In genomic region chr3L:7528380-7529080, dm6 we compare ENCODE assay signal across 5 fruit fly cellular contexts.
A peak's percentile ranks its signal among the peaks of the same experiment; 100 is the strongest.
TF ChIP-seq lines count a peak whose summit lies in the region.

Gene lqf, plus strand, starts transcription at chr3L:7528780.

- TF ChIP-seq CTCF in whole organism, embryonic (GFP tag; optimal IDR thresholded peaks at IDR 0.05; lab: Kevin White, UChicago), result peak; percentile 38

TF ChIP-seq in whole organism, adult, 20 proteins besides CTCF, POLR2A, EP300 and RAD21:
- TF ChIP-seq Crg-1 (GFP tag; optimal IDR thresholded peaks at IDR 0.05; lab: Kevin White, UChicago) (no peak), CG11617 (GFP tag; optimal IDR thresholded peaks at IDR 0.05; lab: Kevin White, UChicago) (no peak), pad (GFP tag; optimal IDR thresholded peaks at IDR 0.05; lab: Kevin White, UChicago) (no peak), CG12768 (GFP tag; optimal IDR thresholded peaks at IDR 0.05; lab: Kevin White, UChicago) (peak; percentile 24), CG33017 (tag; optimal IDR thresholded peaks at IDR 0.05; lab: Kevin White, UChicago) (no peak), ovo (GFP tag; optimal IDR thresholded peaks at IDR 0.05; lab: Kevin White, UChicago) (no peak), Hr96 (GFP tag; optimal IDR thresholded peaks at IDR 0.05; lab: Kevin White, UChicago) (peak; percentile 4), Mnt (GFP tag; optimal IDR thresholded peaks at IDR 0.05; lab: Kevin White, UChicago) (no peak), bab1 (GFP tag; optimal IDR thresholded peaks at IDR 0.05; lab: Kevin White, UChicago) (no peak), CG7045 (GFP tag; optimal IDR thresholded peaks at IDR 0.05; lab: Kevin White, UChicago) (no peak), CG5204 (GFP tag; optimal IDR thresholded peaks at IDR 0.05; lab: Kevin White, UChicago) (no peak), tj (GFP tag; optimal IDR thresholded peaks at IDR 0.05; lab: Kevin White, UChicago) (no peak), toe (GFP tag; optimal IDR thresholded peaks at IDR 0.05; lab: Kevin White, UChicago) (peak; percentile 51), kay (GFP tag; lab: Kevin White, UChicago; ENCODE audit: borderline replicate concordance) (peak; percentile 68), CG7101 (tag; optimal IDR thresholded peaks at IDR 0.05; lab: Kevin White, UChicago) (peak; percentile 38), CG14711 (tag; optimal IDR thresholded peaks at IDR 0.05; lab: Kevin White, UChicago) (peak; percentile 45), cic (GFP tag; optimal IDR thresholded peaks at IDR 0.05; lab: Kevin White, UChicago) (no peak), cnc (optimal IDR thresholded peaks at IDR 0.05; lab: Kevin White, UChicago) (peak in 1 of 2 experiments; percentile 66), Clk (GFP tag; optimal IDR thresholded peaks at IDR 0.05; lab: Kevin White, UChicago) (no peak)

TF ChIP-seq in whole organism, embryonic, 481 proteins besides CTCF, POLR2A, EP300 and RAD21 (continues in another document):
- TF ChIP-seq lola (GFP tag; optimal IDR thresholded peaks at IDR 0.05; lab: Kevin White, UChicago), result peak in 1 of 3 experiments; percentile 43
- peak; percentile 12; the same call in 1 of the 2 replicates for TF ChIP-seq vvl (GFP tag; IDR thresholded peaks at IDR 0.05; lab: Robert Waterston, UW)
- peak; percentile 88 for TF ChIP-seq CG2116 (GFP tag; optimal IDR thresholded peaks at IDR 0.05; lab: Kevin White, UChicago)
- no peak for TF ChIP-seq CG1647 (GFP tag; optimal IDR thresholded peaks at IDR 0.05; lab: Kevin White, UChicago)
- TF ChIP-seq CG17361 (GFP tag; IDR thresholded peaks at IDR 0.05; lab: Robert Waterston, UW), result peak; percentile 69
- TF ChIP-seq CG6254 (GFP tag; optimal IDR thresholded peaks at IDR 0.05; lab: Kevin White, UChicago), result no peak
- peak; percentile 86 for TF ChIP-seq amos (GFP tag; IDR thresholded peaks at IDR 0.05; lab: Robert Waterston, UW; ENCODE audit: partially characterized antibody)
- no peak for TF ChIP-seq jing (GFP tag; optimal IDR thresholded peaks at IDR 0.05; lab: Kevin White, UChicago)
- no peak for TF ChIP-seq Dip3 (GFP tag; optimal IDR thresholded peaks at IDR 0.05; lab: Kevin White, UChicago)
- no peak for TF ChIP-seq CG1233 (GFP tag; optimal IDR thresholded peaks at IDR 0.05; lab: Kevin White, UChicago)
- TF ChIP-seq Stat92E (GFP tag; optimal IDR thresholded peaks at IDR 0.05; lab: Kevin White, UChicago), result peak in 1 of 3 experiments; percentile 3
- TF ChIP-seq ind (GFP tag; optimal IDR thresholded peaks at IDR 0.05; lab: Kevin White, UChicago), result peak; percentile 6
- TF ChIP-seq CoRest (tag; optimal IDR thresholded peaks at IDR 0.05; lab: Kevin White, UChicago), result peak; percentile 53
- TF ChIP-seq H2.0 (GFP tag; IDR thresholded peaks at IDR 0.05; lab: Robert Waterston, UW), result no peak
- TF ChIP-seq gsb-n (tag; optimal IDR thresholded peaks at IDR 0.05; lab: Kevin White, UChicago), result peak; percentile 13
- peak; percentile 92 for TF ChIP-seq Scr (GFP tag; IDR thresholded peaks at IDR 0.05; lab: Robert Waterston, UW; ENCODE audit: partially characterized antibody)
- TF ChIP-seq CG13775 (GFP tag; optimal IDR thresholded peaks at IDR 0.05; lab: Kevin White, UChicago), result peak; percentile 20
- peak; percentile 22 for TF ChIP-seq slou (GFP tag; optimal IDR thresholded peaks at IDR 0.05; lab: Kevin White, UChicago)

TF ChIP-seq in whole organism, prepupa, 60 proteins besides CTCF, POLR2A, EP300 and RAD21 (continues in another document):
- TF ChIP-seq ss (GFP tag; optimal IDR thresholded peaks at IDR 0.05; lab: Kevin White, UChicago), result peak in 1 of 2 experiments; percentile 29
- no peak for TF ChIP-seq CG8632 (GFP tag; optimal IDR thresholded peaks at IDR 0.05; lab: Kevin White, UChicago)
- no peak for TF ChIP-seq CG11294 (GFP tag; IDR thresholded peaks at IDR 0.05; lab: Robert Waterston, UW)
- no peak for TF ChIP-seq Hr39 (GFP tag; optimal IDR thresholded peaks at IDR 0.05; lab: Kevin White, UChicago)
- no peak for TF ChIP-seq Lpt (GFP tag; optimal IDR thresholded peaks at IDR 0.05; lab: Kevin White, UChicago)
- TF ChIP-seq dsx (GFP tag; optimal IDR thresholded peaks at IDR 0.05; lab: Kevin White, UChicago; ENCODE audit: poor library complexity, severe bottlenecking), result peak; percentile 30
- TF ChIP-seq CG9139 (GFP tag; optimal IDR thresholded peaks at IDR 0.05; lab: Kevin White, UChicago), result peak; percentile 24
- TF ChIP-seq CG34406 (GFP tag; optimal IDR thresholded peaks at IDR 0.05; lab: Kevin White, UChicago), result no peak
- peak; percentile 41; the same call in 2 of the 3 replicates for TF ChIP-seq CG8119 (GFP tag; IDR thresholded peaks at IDR 0.05; lab: Robert Waterston, UW)
- no peak for TF ChIP-seq spab (GFP tag; optimal IDR thresholded peaks at IDR 0.05; lab: Kevin White, UChicago)
- peak; percentile 49 for TF ChIP-seq CG10631 (GFP tag; optimal IDR thresholded peaks at IDR 0.05; lab: Kevin White, UChicago)
- no peak for TF ChIP-seq acj6 (GFP tag; optimal IDR thresholded peaks at IDR 0.05; lab: Kevin White, UChicago)
- TF ChIP-seq CG3919 (GFP tag; optimal IDR thresholded peaks at IDR 0.05; lab: Kevin White, UChicago), result peak; percentile 40
- TF ChIP-seq dac (GFP tag; optimal IDR thresholded peaks at IDR 0.05; lab: Kevin White, UChicago), result no peak
- no peak for TF ChIP-seq vri (GFP tag; optimal IDR thresholded peaks at IDR 0.05; lab: Kevin White, UChicago)
- TF ChIP-seq fd59A (GFP tag; optimal IDR thresholded peaks at IDR 0.05; lab: Kevin White, UChicago), result no peak
- peak; percentile 36 for TF ChIP-seq fd85E (GFP tag; optimal IDR thresholded peaks at IDR 0.05; lab: Kevin White, UChicago)
- peak; percentile 27 for TF ChIP-seq esn (GFP tag; optimal IDR thresholded peaks at IDR 0.05; lab: Kevin White, UChicago)
- TF ChIP-seq Eip75B (GFP tag; optimal IDR thresholded peaks at IDR 0.05; lab: Kevin White, UChicago), result no peak

TF ChIP-seq in whole organism, pupa, 21 proteins besides CTCF, POLR2A, EP300 and RAD21:
- peak; percentile 3 for TF ChIP-seq CG8159 (tag; optimal IDR thresholded peaks at IDR 0.05; lab: Kevin White, UChicago)
- TF ChIP-seq Ets98B (GFP tag; IDR thresholded peaks at IDR 0.05; lab: Robert Waterston, UW), result no peak
- TF ChIP-seq fd96Ca (GFP tag; IDR thresholded peaks at IDR 0.05; lab: Robert Waterston, UW), result 0 out of 3 replicates have a peak, but pooled peaks have one; percentile 7
- TF ChIP-seq CG10348 (GFP tag; IDR thresholded peaks at IDR 0.05; lab: Robert Waterston, UW), result no peak
- peak; percentile 20 for TF ChIP-seq Pif1A (GFP tag; optimal IDR thresholded peaks at IDR 0.05; lab: Kevin White, UChicago)
- TF ChIP-seq Pif1B (GFP tag; optimal IDR thresholded peaks at IDR 0.05; lab: Kevin White, UChicago), result peak; percentile 20
- TF ChIP-seq CG4496 (GFP tag; IDR thresholded peaks at IDR 0.05; lab: Robert Waterston, UW), result peak; percentile 6; the same call in 1 of the 3 replicates
- TF ChIP-seq CG34367 (tag; optimal IDR thresholded peaks at IDR 0.05; lab: Kevin White, UChicago), result no peak
- peak; percentile 3 for TF ChIP-seq CG15710 (tag; optimal IDR thresholded peaks at IDR 0.05; lab: Kevin White, UChicago)

TF ChIP-seq in whole organism, wandering third instar larva, 38 proteins besides CTCF, POLR2A, EP300 and RAD21 (continues in another document):
- no peak for TF ChIP-seq rgr (GFP tag; optimal IDR thresholded peaks at IDR 0.05; lab: Kevin White, UChicago)
- TF ChIP-seq dsf (GFP tag; optimal IDR thresholded peaks at IDR 0.05; lab: Kevin White, UChicago; ENCODE audit: borderline replicate concordance), result peak; percentile 12
- TF ChIP-seq jim (GFP tag; optimal IDR thresholded peaks at IDR 0.05; lab: Kevin White, UChicago), result no peak
- no peak for TF ChIP-seq N (GFP tag; optimal IDR thresholded peaks at IDR 0.05; lab: Kevin White, UChicago)
- no peak for TF ChIP-seq pan (optimal IDR thresholded peaks at IDR 0.05; lab: Kevin White, UChicago)
- no peak for TF ChIP-seq Hr78 (GFP tag; optimal IDR thresholded peaks at IDR 0.05; lab: Kevin White, UChicago)
- peak; percentile 66 for TF ChIP-seq tai (GFP tag; optimal IDR thresholded peaks at IDR 0.05; lab: Kevin White, UChicago)
- no peak for TF ChIP-seq Dif (GFP tag; optimal IDR thresholded peaks at IDR 0.05; lab: Kevin White, UChicago; ENCODE audit: partially characterized antibody)
- TF ChIP-seq Rel (GFP tag; optimal IDR thresholded peaks at IDR 0.05; lab: Kevin White, UChicago), result no peak
- no peak for TF ChIP-seq Rel (tag; optimal IDR thresholded peaks at IDR 0.05; lab: Kevin White, UChicago)
- TF ChIP-seq Vsx2 (GFP tag; optimal IDR thresholded peaks at IDR 0.05; lab: Kevin White, UChicago; ENCODE audit: partially characterized antibody), result no peak
- peak; percentile 40 for TF ChIP-seq psq (GFP tag; optimal IDR thresholded peaks at IDR 0.05; lab: Kevin White, UChicago)
- no peak for TF ChIP-seq Hr83 (GFP tag; optimal IDR thresholded peaks at IDR 0.05; lab: Kevin White, UChicago; ENCODE audit: poor library complexity, severe bottlenecking)
- TF ChIP-seq CrebA (GFP tag; optimal IDR thresholded peaks at IDR 0.05; lab: Kevin White, UChicago; ENCODE audit: borderline replicate concordance), result no peak
- TF ChIP-seq h (GFP tag; optimal IDR thresholded peaks at IDR 0.05; lab: Kevin White, UChicago), result peak; percentile 14
- no peak for TF ChIP-seq Abd-B (GFP tag; optimal IDR thresholded peaks at IDR 0.05; lab: Kevin White, UChicago)
- no peak for TF ChIP-seq CG9705 (GFP tag; optimal IDR thresholded peaks at IDR 0.05; lab: Kevin White, UChicago)
- TF ChIP-seq sv (GFP tag; optimal IDR thresholded peaks at IDR 0.05; lab: Kevin White, UChicago), result no peak
- TF ChIP-seq Sp1 (GFP tag; optimal IDR thresholded peaks at IDR 0.05; lab: Kevin White, UChicago), result no peak
- no peak for TF ChIP-seq Jra (GFP tag; optimal IDR thresholded peaks at IDR 0.05; lab: Kevin White, UChicago)
- peak; percentile 56 for TF ChIP-seq GATAd (GFP tag; optimal IDR thresholded peaks at IDR 0.05; lab: Kevin White, UChicago)
- TF ChIP-seq dmrt93B (GFP tag; optimal IDR thresholded peaks at IDR 0.05; lab: Kevin White, UChicago), result no peak
- TF ChIP-seq OdsH (GFP tag; optimal IDR thresholded peaks at IDR 0.05; lab: Kevin White, UChicago), result no peak
- TF ChIP-seq brk (GFP tag; optimal IDR thresholded peaks at IDR 0.05; lab: Kevin White, UChicago), result peak; percentile 59
- peak; percentile 26 for TF ChIP-seq Dfd (GFP tag; optimal IDR thresholded peaks at IDR 0.05; lab: Kevin White, UChicago)
- TF ChIP-seq ey (GFP tag; optimal IDR thresholded peaks at IDR 0.05; lab: Kevin White, UChicago), result no peak
- no peak for TF ChIP-seq dl (GFP tag; optimal IDR thresholded peaks at IDR 0.05; lab: Kevin White, UChicago; ENCODE audit: insufficient read depth in 1 of 2, partially characterized antibody in 2 of 2)
- no peak for TF ChIP-seq Hnf4 (GFP tag; optimal IDR thresholded peaks at IDR 0.05; lab: Kevin White, UChicago)
- peak in 1 of 2 experiments; percentile 42 for TF ChIP-seq foxo (GFP tag; optimal IDR thresholded peaks at IDR 0.05; lab: Kevin White, UChicago)
- no peak for TF ChIP-seq sage (GFP tag; optimal IDR thresholded peaks at IDR 0.05; lab: Kevin White, UChicago)
- no peak for TF ChIP-seq lola (GFP tag; optimal IDR thresholded peaks at IDR 0.05; lab: Kevin White, UChicago)
- TF ChIP-seq CG32264 (GFP tag; optimal IDR thresholded peaks at IDR 0.05; lab: Kevin White, UChicago), result no peak
- TF ChIP-seq woc (GFP tag; optimal IDR thresholded peaks at IDR 0.05; lab: Kevin White, UChicago), result no peak
